Fruit fly (Drosophila melanogaster): ENCODE measurements around the gene odd.

odd gene

DNA sequence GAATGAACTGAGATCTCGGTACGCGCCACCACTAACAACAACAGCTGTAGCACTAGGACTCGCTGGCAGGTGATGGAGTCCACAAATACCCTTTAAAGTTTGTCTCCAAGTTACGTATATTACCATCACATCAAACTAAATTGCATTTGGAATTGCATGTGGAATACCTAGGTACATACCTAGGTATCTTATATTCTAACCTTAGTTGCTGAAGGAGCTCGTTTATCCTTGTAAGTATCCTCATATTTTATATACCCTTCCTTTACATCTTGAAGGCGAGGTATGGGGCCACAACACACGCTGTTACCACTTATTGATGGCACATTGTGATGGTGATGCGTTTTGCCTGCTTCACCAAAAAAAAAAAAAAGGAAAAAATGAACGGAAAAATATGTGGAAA is 39.2 kb downstream of the odd start (continued):
- TF ChIP-seq lola (GFP tag; optimal IDR thresholded peaks at IDR 0.05) = no peak

DNA sequence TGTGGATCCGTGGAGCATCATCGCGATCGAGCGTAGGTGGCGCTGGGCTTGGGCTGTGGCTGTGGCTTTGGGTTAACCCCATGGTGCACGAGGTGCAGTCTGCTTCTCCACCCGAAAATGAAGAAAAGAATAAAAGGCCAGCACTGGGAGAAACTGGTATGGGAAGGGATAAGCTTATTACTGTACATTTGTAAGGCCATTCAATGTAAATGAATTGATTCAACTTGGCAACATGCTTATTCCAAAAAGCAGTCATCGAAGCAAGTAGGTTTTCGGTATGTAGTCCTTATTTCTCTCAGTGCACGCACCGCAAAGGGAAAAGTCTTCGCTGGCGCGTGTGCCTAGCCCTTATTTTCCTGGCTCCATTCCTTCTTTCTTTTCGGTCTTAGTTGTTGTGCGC is 40.0 kb downstream of the odd start:
- no peak for TF ChIP-seq dsf (GFP tag; optimal IDR thresholded peaks at IDR 0.05; ENCODE audit: borderline replicate concordance)
- TF ChIP-seq Abd-B (GFP tag; optimal IDR thresholded peaks at IDR 0.05) = no peak
- TF ChIP-seq dmrt93B (GFP tag; optimal IDR thresholded peaks at IDR 0.05) = peak; percentile 38
- no peak for TF ChIP-seq Myc (optimal IDR thresholded peaks at IDR 0.05)
- peak; percentile 50 for TF ChIP-seq Sp1 (GFP tag; optimal IDR thresholded peaks at IDR 0.05)
- TF ChIP-seq psq (GFP tag; optimal IDR thresholded peaks at IDR 0.05) = peak; percentile 28
- TF ChIP-seq tai (GFP tag; optimal IDR thresholded peaks at IDR 0.05) = no peak
- TF ChIP-seq Hr78 (GFP tag; optimal IDR thresholded peaks at IDR 0.05) = no peak
- peak; percentile 45 for TF ChIP-seq Hnf4 (GFP tag; optimal IDR thresholded peaks at IDR 0.05)
- TF ChIP-seq CrebA (GFP tag; optimal IDR thresholded peaks at IDR 0.05; ENCODE audit: borderline replicate concordance) = no peak
- no peak for TF ChIP-seq sv (GFP tag; optimal IDR thresholded peaks at IDR 0.05)
- peak; percentile 47 for TF ChIP-seq OdsH (GFP tag; optimal IDR thresholded peaks at IDR 0.05)
- no peak for TF ChIP-seq usp (GFP tag; optimal IDR thresholded peaks at IDR 0.05)
- TF ChIP-seq rgr (GFP tag; optimal IDR thresholded peaks at IDR 0.05) = peak; percentile 47
- no peak for TF ChIP-seq Dfd (GFP tag; optimal IDR thresholded peaks at IDR 0.05)
- no peak for TF ChIP-seq CG32264 (GFP tag; optimal IDR thresholded peaks at IDR 0.05)
- TF ChIP-seq Jra (GFP tag; optimal IDR thresholded peaks at IDR 0.05) = no peak
- peak; percentile 28 for TF ChIP-seq woc (GFP tag; optimal IDR thresholded peaks at IDR 0.05)
- no peak for TF ChIP-seq jim (GFP tag; optimal IDR thresholded peaks at IDR 0.05)
- peak; percentile 43 for TF ChIP-seq br (GFP tag; optimal IDR thresholded peaks at IDR 0.05)
- no peak for TF ChIP-seq N (GFP tag; optimal IDR thresholded peaks at IDR 0.05)
- TF ChIP-seq Vsx2 (GFP tag; optimal IDR thresholded peaks at IDR 0.05; ENCODE audit: partially characterized antibody) = no peak
- no peak for TF ChIP-seq Mio (GFP tag; optimal IDR thresholded peaks at IDR 0.05)
- peak; percentile 64 for TF ChIP-seq ey (GFP tag; optimal IDR thresholded peaks at IDR 0.05)
- no peak for TF ChIP-seq GATAd (GFP tag; optimal IDR thresholded peaks at IDR 0.05)
- TF ChIP-seq Dif (GFP tag; optimal IDR thresholded peaks at IDR 0.05; ENCODE audit: partially characterized antibody) = no peak
- TF ChIP-seq CG9705 (GFP tag; optimal IDR thresholded peaks at IDR 0.05) = no peak
- TF ChIP-seq pan (optimal IDR thresholded peaks at IDR 0.05) = no peak
- TF ChIP-seq fru (GFP tag; optimal IDR thresholded peaks at IDR 0.05) = peak; percentile 54
- no peak for TF ChIP-seq lola (GFP tag; optimal IDR thresholded peaks at IDR 0.05)
- no peak for TF ChIP-seq Rel (GFP tag; optimal IDR thresholded peaks at IDR 0.05)
- TF ChIP-seq Rel (tag; optimal IDR thresholded peaks at IDR 0.05) = no peak
- TF ChIP-seq brk (GFP tag; optimal IDR thresholded peaks at IDR 0.05) = no peak
- no peak for TF ChIP-seq Hr83 (GFP tag; optimal IDR thresholded peaks at IDR 0.05; ENCODE audit: poor library complexity, severe bottlenecking)
- peak; percentile 71 for TF ChIP-seq h (GFP tag; optimal IDR thresholded peaks at IDR 0.05)
- TF ChIP-seq foxo (GFP tag; optimal IDR thresholded peaks at IDR 0.05) = peak in 1 of 2 experiments; percentile 67
- no peak for TF ChIP-seq dl (GFP tag; optimal IDR thresholded peaks at IDR 0.05; ENCODE audit: insufficient read depth in 1 of 2, partially characterized antibody in 2 of 2)
- TF ChIP-seq HLH106 (tag; optimal IDR thresholded peaks at IDR 0.05) = peak; percentile 50
- no peak for TF ChIP-seq sage (GFP tag; optimal IDR thresholded peaks at IDR 0.05)

DNA sequence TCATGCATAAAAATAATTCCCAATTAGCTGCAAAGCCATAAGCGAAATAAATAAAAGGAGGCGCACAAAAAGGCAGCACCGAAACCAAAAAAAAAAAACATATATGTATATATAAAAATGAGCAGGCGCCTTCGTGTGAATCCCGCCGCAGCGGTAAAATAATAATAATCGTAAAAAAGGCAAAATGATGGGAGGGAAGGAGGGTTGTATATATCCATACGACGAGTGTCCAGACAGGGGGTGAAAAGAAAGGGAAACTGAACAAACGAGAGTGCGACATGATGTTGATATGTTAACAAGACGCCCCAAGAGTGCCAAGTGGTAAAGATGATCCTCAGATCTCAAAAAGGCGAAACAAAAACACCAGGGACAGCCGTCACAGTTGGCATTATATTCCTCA is 42.0 kb downstream of the odd start:
- TF ChIP-seq HLH106 (tag; optimal IDR thresholded peaks at IDR 0.05) (no peak), Rel (GFP tag; optimal IDR thresholded peaks at IDR 0.05) (no peak), Rel (tag; optimal IDR thresholded peaks at IDR 0.05) (peak; percentile 77)

DNA sequence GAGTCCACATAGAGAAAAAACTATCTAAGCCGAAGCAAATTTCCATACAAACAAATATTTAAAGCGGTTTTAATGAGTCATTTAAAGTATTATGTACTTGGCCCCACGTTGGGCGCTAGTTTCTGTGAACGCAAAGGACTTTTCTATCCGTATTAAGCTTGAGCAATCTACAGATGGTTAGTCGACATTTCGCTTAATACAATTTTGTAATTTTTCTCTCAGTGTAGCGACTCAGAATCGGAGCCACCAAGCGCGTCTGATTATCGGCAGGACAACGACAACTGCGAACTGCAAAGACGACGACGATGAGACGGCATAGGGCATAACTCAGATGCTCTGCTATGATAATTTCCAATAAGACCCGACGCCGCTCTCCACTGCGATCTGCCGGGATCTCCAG is 44.1 kb downstream of the odd start:
- TF ChIP-seq h (GFP tag; optimal IDR thresholded peaks at IDR 0.05) (peak; percentile 34), ey (GFP tag; optimal IDR thresholded peaks at IDR 0.05) (peak; percentile 46), Rel (GFP tag; optimal IDR thresholded peaks at IDR 0.05) (no peak), Rel (tag; optimal IDR thresholded peaks at IDR 0.05) (no peak), GATAd (GFP tag; optimal IDR thresholded peaks at IDR 0.05) (no peak), HLH106 (tag; optimal IDR thresholded peaks at IDR 0.05) (peak; percentile 32), fru (GFP tag; optimal IDR thresholded peaks at IDR 0.05) (peak; percentile 52), psq (GFP tag; optimal IDR thresholded peaks at IDR 0.05) (peak; percentile 36), Hnf4 (GFP tag; optimal IDR thresholded peaks at IDR 0.05) (peak; percentile 8), dl (GFP tag; optimal IDR thresholded peaks at IDR 0.05; ENCODE audit: insufficient read depth in 1 of 2, partially characterized antibody in 2 of 2) (no peak), Sp1 (GFP tag; optimal IDR thresholded peaks at IDR 0.05) (peak; percentile 1), Jra (GFP tag; optimal IDR thresholded peaks at IDR 0.05) (no peak), br (GFP tag; optimal IDR thresholded peaks at IDR 0.05) (peak; percentile 25), Myc (optimal IDR thresholded peaks at IDR 0.05) (no peak), woc (GFP tag; optimal IDR thresholded peaks at IDR 0.05) (peak; percentile 25), foxo (GFP tag; optimal IDR thresholded peaks at IDR 0.05) (peak in 1 of 2 experiments; percentile 33), rgr (GFP tag; optimal IDR thresholded peaks at IDR 0.05) (peak; percentile 21)
